Fruit fly (Drosophila melanogaster) whole organism, larva: ENCODE results near the gene Plp.

Source experiments
- noc ChIP-seq: fragments of 200-800 bp; sonication (Bioruptor generic); optimal IDR thresholded peaks from 3 replicates; lab custom pipeline; 2019; ENCODE audit warnings: missing biosample characterization, mild to moderate bottlenecking, missing genetic modification characterization, moderate library complexity

The Plp gene

DNA sequence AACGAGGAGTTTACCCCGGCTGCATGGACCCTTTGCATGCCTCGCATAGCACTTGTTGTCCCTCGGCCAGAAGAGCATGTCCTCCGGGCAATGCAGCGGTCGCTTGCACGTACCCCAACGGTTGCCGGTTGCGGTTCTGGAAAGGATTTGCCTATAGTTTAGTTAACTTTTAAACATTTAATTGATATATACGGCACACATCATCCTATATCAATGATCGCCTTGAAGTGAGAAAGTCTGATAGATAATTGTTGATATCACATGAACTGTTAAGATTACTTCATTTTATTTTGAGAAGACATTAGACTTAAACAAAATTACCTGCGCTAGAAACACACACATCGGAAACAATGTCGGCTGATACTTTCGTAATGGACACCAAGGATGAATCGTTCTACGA is 26.7 kb upstream of the Plp start, which contains the start of gene CG32847:
Gene CG32847 (plus strand): TSS at position 301 of the 400 bp plus-strand sequence.
- no peak for TF ChIP-seq noc (tag; lab: Kevin White, UChicago)

DNA sequence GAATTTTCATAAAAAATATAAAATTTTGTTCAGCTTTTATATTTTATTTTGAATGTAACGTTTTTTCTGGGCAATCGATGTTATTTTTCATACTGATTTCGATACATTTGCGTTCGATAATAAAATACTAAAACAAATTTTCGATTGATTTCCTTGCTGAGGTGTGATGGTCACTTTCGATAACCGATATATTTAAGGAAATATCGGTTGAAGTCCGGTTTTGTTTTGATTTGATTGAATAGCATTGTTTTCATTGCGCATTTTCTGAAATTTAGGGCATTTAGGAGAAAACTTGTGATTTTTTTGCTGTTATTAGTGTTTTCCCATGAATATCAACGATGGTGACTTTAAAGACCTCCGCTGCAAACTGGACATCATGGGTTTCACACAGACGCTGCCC is 22.0 kb upstream of the Plp start, which contains the start of gene Cep135:
Gene Cep135 (plus strand): TSS at position 202 of the 400 bp plus-strand sequence.
- TF ChIP-seq noc (tag; lab: Kevin White, UChicago), result no peak

DNA sequence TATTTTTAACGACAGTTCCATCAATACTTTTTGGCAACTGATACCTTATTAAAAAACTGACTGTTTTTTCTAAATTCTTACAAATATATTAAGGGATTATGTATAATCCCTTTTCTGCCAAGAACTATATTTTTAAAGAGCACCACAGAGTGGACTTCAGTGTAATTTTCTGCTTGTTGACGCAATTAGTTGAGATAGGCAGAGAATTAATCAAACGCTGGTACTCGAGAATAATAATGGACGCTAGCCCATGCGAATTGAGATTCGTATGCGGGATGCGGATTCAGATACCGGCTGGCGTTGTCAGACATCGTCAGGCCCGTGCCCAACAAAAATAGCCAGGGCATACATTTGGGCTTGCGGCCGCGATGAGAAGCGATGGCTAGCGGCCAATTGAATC is 18.7 kb upstream of the Plp start, which contains the start of gene CG13458:
Gene CG13458 (plus strand): TSS at position 301 of the 400 bp plus-strand sequence.
- no peak for TF ChIP-seq noc (tag; lab: Kevin White, UChicago)

DNA sequence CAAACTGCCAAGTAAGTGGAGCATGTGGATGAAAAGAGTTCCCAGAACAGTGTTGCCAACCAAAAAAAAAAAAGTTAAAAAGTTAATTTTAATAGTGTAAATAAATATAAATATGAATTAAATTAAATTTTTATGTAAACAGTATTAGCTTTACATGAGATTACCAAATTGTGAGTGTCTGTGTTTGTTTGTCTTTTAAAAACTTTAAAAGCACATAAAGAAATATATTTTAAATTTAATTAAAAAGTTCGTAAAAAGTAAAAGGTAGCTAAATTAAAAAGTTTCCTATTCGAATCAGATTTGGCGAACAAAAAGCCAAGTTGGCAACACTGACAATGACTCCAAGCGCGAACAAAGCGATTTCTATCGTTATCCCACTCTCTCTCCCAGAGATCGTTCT is 14.4 kb upstream of the Plp start:
- TF ChIP-seq noc (tag; lab: Kevin White, UChicago), result no peak

dm6 chr3L:15108524-15108923 is 14.0 kb upstream of the Plp start:
- no peak for TF ChIP-seq noc (tag; lab: Kevin White, UChicago)

dm6 chr3L:15107776-15108379 is 13.4 kb upstream of the Plp start:
- peak; percentile 13 for TF ChIP-seq noc (tag; lab: Kevin White, UChicago)

DNA sequence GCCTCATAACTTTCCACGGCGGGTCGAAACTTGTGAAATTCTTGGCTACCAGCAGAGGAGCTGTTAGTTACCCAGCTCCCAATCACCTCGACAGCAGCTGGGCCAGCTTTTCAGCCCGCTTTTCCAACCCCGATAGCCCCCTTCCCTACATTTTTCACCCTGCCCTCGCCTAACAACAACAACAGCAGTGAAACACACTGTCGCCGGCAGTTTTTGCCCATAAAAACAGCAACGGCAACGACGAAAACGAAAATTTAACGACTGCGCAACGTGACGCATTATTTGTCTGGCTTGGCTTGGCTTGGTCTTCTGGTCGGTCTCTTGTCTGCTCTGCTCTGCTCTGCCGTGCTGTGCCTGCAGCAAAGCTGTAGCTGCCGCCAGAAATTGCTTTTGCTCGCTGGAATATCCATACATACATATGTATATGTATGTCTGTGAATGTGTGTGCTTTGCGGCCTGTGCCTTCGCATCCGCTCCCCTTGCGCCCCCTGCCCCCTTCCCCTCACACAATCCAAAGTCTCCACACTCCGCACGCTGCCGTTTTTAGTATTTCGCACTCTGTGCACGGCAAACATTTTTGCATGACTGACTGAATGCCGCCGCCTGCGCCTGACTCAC is 12.7 kb upstream of the Plp start:
- no peak for TF ChIP-seq noc (tag; lab: Kevin White, UChicago)

dm6 chr3L:15105566-15106207 is 11.2 kb upstream of the Plp start, which contains the start of gene CG45071:
Gene CG45071, plus strand, starts transcription at chr3L:15105882.
- TF ChIP-seq noc (tag; lab: Kevin White, UChicago), result no peak

- TF ChIP-seq noc (tag; lab: Kevin White, UChicago), result peak; percentile 29
Observed at dm6 chr3L:15104849-15105555, 10.5 kb upstream of the Plp start.

DNA sequence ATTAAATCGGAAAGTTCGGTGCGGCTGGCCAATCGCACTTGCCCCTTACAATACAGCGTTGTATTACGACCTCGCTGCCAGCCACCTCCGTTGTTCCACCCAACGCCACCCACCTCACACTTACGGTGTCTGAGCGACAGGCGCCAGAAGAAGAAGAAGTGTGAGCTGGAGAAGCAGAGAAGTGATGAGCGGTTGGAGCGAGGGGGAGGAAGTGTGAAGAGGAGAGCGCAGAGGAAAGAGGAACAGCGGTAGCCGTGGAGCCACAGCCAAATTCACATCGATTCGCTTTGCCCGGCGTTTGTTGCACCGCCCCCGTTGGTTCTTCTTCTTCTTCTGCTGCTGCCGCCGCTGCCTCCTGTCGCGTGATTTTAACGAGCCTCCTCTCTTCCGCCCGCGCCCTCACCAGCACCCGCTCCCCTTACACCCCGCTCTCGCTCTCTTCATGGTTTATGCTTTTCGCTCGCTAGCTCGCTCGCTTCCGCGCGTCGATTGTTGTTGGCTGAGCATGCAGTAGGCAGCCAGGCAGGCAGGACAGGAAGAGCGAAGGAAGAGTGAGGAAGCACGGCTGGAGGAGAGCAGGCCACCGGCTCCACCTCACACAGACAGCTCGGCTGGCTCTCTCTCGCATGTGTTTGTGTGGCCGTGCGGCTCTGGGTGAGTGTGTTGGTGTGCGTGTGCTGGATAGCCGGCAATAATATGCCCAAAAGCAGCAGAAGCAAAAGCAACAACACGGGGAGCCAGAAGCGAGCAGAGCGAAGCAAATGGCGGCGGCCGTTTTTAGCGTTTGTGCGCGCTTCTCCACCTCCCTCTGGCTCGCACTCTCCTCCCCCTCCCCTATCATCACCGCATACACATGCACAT is 9.7 kb upstream of the Plp start:
- TF ChIP-seq noc (tag; lab: Kevin White, UChicago), result no peak

- no peak for TF ChIP-seq noc (tag; lab: Kevin White, UChicago)
Observed at dm6 chr3L:15102669-15103309, 8.3 kb upstream of the Plp start.

DNA sequence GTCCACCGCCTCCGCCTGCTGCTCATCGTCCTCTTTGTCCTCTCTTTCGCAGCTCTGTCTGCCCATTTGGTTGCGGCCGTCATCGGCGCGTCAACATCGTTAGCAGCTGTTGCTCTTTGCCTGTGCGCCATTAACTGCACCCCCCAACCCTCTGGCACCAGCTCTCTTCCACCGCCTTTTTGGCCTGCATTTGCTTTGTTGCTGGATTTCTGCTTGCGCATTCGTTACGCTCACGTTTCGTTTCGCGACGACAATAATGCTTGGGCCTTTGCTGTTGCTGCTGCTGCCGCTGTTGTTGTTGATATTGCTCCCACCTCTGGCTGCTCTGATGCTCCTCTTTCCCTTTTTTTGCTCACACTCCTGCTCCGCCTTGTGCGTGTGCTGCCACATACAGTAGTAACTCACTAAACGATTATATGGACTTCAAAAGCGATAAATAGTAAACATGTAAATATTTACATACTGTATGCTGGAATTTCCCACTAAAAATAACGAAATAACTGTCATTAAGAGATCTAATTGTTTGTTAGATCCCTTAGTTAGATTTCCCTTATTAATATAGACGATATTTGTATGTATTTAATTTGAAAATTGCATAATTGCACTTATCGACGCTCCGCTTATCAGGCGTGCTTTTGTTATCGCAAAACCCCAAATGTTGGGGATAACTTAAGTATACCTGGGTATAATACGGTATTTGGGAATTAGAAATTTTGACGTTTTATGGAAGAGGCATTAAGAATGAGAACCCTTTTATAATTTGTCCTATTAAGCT is 7.3 kb upstream of the Plp start:
- TF ChIP-seq noc (tag; lab: Kevin White, UChicago), result no peak

- no peak for TF ChIP-seq noc (tag; lab: Kevin White, UChicago)
Observed at dm6 chr3L:15100983-15101382, 6.5 kb upstream of the Plp start.

DNA sequence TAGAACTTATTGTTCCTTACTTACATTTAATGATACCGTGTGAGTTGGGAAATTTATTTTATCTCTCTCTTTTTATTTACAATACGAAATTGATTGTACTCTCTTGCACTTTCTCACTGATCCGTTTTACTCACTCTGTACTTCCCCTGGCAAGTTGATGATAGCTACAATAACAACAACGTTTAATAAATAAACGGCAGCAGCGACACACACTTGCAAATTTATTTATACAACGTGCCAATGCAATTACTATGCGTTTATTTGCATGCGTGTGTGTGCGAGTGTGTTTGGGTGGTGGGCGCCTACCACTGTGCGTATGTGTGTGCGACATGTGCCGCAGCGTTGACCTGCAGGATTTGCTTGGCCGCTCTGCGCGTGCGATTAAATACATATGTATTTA is 5.0 kb upstream of the Plp start:
- TF ChIP-seq noc (tag; lab: Kevin White, UChicago), result no peak
